Worm (Caenorhabditis elegans) whole organism, late embryonic: ENCODE data around the gene C06B8.7.

ENCODE experiments used
- F13H6.1 ChIP-seq: sonication (generic microtip); optimal IDR thresholded peaks from 2 replicates; lab custom pipeline; 2016; ENCODE audit warnings: missing genetic modification characterization, missing compliant biosample characterization
- T23F11.4 ChIP-seq: fragments of 200-800 bp; sonication (Bioruptor generic); optimal IDR thresholded peaks from 2 replicates; lab custom pipeline; 2018; ENCODE audit warnings: mild to moderate bottlenecking, missing genetic modification characterization, missing compliant biosample characterization
- ahr-1 ChIP-seq: sonication (generic microtip); optimal IDR thresholded peaks from 2 replicates; lab custom pipeline; 2016; ENCODE audit warnings: missing genetic modification characterization, missing compliant biosample characterization
- ceh-22 ChIP-seq: sonication (generic microtip); optimal IDR thresholded peaks from 2 replicates; lab custom pipeline; 2017; ENCODE audit warnings: missing biosample characterization, missing genetic modification characterization
- ceh-24 ChIP-seq: sonication (generic microtip); optimal IDR thresholded peaks from 2 replicates; lab custom pipeline; 2016; ENCODE audit warnings: mild to moderate bottlenecking, missing genetic modification characterization, missing compliant biosample characterization
- che-1 ChIP-seq: sonication (generic microtip); optimal IDR thresholded peaks from 2 replicates; lab custom pipeline; 2016; ENCODE audit warnings: mild to moderate bottlenecking, missing genetic modification characterization, missing compliant biosample characterization
- madf-2 ChIP-seq: sonication (generic microtip); optimal IDR thresholded peaks from 2 replicates; lab custom pipeline; 2017; ENCODE audit warnings: missing genetic modification characterization, missing compliant biosample characterization
- mec-3 ChIP-seq: sonication (generic microtip); optimal IDR thresholded peaks from 2 replicates; lab custom pipeline; 2016; ENCODE audit warnings: borderline replicate concordance, missing genetic modification characterization, missing compliant biosample characterization
- nhr-11 ChIP-seq: fragments of 150-350 bp; optimal IDR thresholded peaks from 2 replicates; lab custom pipeline; 2014; ENCODE audit warnings: missing biosample characterization, missing genetic modification characterization
- ref-2 ChIP-seq: sonication (generic microtip); optimal IDR thresholded peaks from 2 replicates; lab custom pipeline; 2016; ENCODE audit warnings: missing genetic modification characterization, missing compliant biosample characterization
- sox-4 ChIP-seq: sonication (generic microtip); optimal IDR thresholded peaks from 2 replicates; lab custom pipeline; 2017; ENCODE audit warnings: mild to moderate bottlenecking, missing genetic modification characterization, inconsistent platforms, missing compliant biosample characterization
- unc-55 ChIP-seq: sonication (generic microtip); optimal IDR thresholded peaks from 2 replicates; lab custom pipeline; 2017; ENCODE audit warnings: missing biosample characterization, missing genetic modification reagents, missing genetic modification characterization
- unc-86 ChIP-seq: sonication (generic microtip); optimal IDR thresholded peaks from 2 replicates; lab custom pipeline; 2016; ENCODE audit warnings: missing genetic modification characterization, missing compliant biosample characterization

ce11 chrV:15503603-15504002 is 5.1 kb downstream of the C06B8.7 start:
- TF ChIP-seq ref-2 (tag; lab: Kevin White, UChicago) (no peak), ahr-1 (tag; lab: Kevin White, UChicago) (no peak), ceh-24 (tag; lab: Kevin White, UChicago) (no peak), unc-55 (no peak), unc-86 (no peak), F13H6.1 (tag; lab: Kevin White, UChicago) (no peak), mec-3 (tag; lab: Kevin White, UChicago) (no peak), nhr-11 (no peak), sox-4 (no peak), ceh-22 (tag; lab: Kevin White, UChicago) (no peak), madf-2 (tag; lab: Kevin White, UChicago) (no peak), che-1 (tag; lab: Kevin White, UChicago) (no peak), T23F11.4 (GFP tag; lab: Kevin White, UChicago) (no peak)
